Worm (Caenorhabditis elegans) whole organism, young adult: Measurements from ENCODE around the gene K06B9.6.

Source experiments
- F57C9.4 ChIP-seq: sonication (generic microtip); optimal IDR thresholded peaks from 2 replicates; lab custom pipeline; 2017; ENCODE audit warnings: mild to moderate bottlenecking, missing genetic modification characterization, missing compliant biosample characterization
- attf-5 ChIP-seq: fragments of 200-800 bp; sonication (Bioruptor generic); optimal IDR thresholded peaks from 2 replicates; lab custom pipeline; 2018; ENCODE audit warnings: mild to moderate bottlenecking, missing genetic modification characterization, missing compliant biosample characterization
- ccch-3 ChIP-seq: fragments of 200-800 bp; sonication (Bioruptor generic); optimal IDR thresholded peaks from 2 replicates; lab custom pipeline; 2018; ENCODE audit warnings: mild to moderate bottlenecking, missing genetic modification characterization, missing compliant biosample characterization
- hlh-12 ChIP-seq: sonication (generic microtip); optimal IDR thresholded peaks from 2 replicates; lab custom pipeline; 2016; ENCODE audit warnings: missing genetic modification characterization, missing compliant biosample characterization
- hlh-26 ChIP-seq: fragments of 200-800 bp; sonication (Bioruptor generic); conservative IDR thresholded peaks from 2 replicates; pipeline ENCODE4 v1.3.6; 2022; ENCODE audit warnings: missing genetic modification reagents, missing genetic modification characterization, missing compliant biosample characterization
- hmg-1.2 ChIP-seq: fragments of 200-800 bp; sonication (Bioruptor generic); IDR thresholded peaks from 2 replicates; pipeline ENCODE4 v1.3.6; 2022; ENCODE audit warnings: missing genetic modification reagents, missing genetic modification characterization, missing compliant biosample characterization
- lag-1 ChIP-seq: fragments of 200-800 bp; sonication (Bioruptor generic); IDR thresholded peaks from 2 replicates; pipeline ENCODE4 v1.3.6; 2022; ENCODE audit warnings: missing genetic modification reagents, missing genetic modification characterization, missing compliant biosample characterization
- unc-62 ChIP-seq: fragments of 150-350 bp; optimal IDR thresholded peaks from 2 replicates; lab custom pipeline; 2014; ENCODE audit warnings: missing biosample characterization, missing genetic modification reagents, missing genetic modification characterization
- ztf-6 ChIP-seq: fragments of 200-800 bp; sonication (Bioruptor generic); IDR thresholded peaks from 2 replicates; pipeline ENCODE4 v1.3.6; 2022; ENCODE audit warnings: missing genetic modification reagents, missing genetic modification characterization, missing compliant biosample characterization

DNA sequence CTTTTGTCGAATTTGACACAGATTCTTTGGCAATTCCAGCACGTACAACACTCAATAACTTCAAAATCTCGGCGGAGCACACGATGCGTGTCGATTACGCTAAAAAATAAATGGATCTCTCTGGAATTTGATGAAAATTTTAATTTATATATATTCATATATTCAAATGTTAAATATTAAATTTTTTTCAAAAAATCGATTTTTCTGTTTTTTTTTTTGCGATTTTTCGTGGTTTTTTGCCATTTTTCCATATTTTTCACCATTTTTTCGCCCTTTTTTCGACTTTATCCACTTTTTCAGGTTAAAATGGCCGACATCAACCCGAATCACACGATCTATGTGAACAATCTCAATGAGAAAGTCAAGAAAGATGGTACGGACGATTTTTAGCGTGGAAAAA is 22.8 kb downstream of the K06B9.6 start, which contains the start of gene rnp-3:
- TF ChIP-seq unc-62, result no peak
- no peak for TF ChIP-seq hlh-12 (tag; lab: Kevin White, UChicago)
- no peak for TF ChIP-seq lag-1 (GFP tag; lab: Robert Waterston, UW)
- no peak for TF ChIP-seq F57C9.4 (tag; lab: Kevin White, UChicago)
- TF ChIP-seq ccch-3 (GFP tag; lab: Kevin White, UChicago), result no peak
- TF ChIP-seq hlh-26 (GFP tag; lab: Robert Waterston, UW), result no peak
- no peak for TF ChIP-seq attf-5
- TF ChIP-seq hmg-1.2 (GFP tag; lab: Robert Waterston, UW), result no peak
- TF ChIP-seq ztf-6 (GFP tag; lab: Robert Waterston, UW), result no peak
